Worm (Caenorhabditis elegans) whole organism, L1 larva: ENCODE data around the gene lipl-2.

ENCODE experiments used
- C04F5.9 ChIP-seq: sonication (generic microtip); optimal IDR thresholded peaks from 2 replicates; lab custom pipeline; 2016; ENCODE audit warnings: missing genetic modification characterization, missing compliant biosample characterization
- alr-1 ChIP-seq: fragments of 200-800 bp; sonication (Bioruptor generic); optimal IDR thresholded peaks from 2 replicates; lab custom pipeline; 2018; ENCODE audit warnings: borderline replicate concordance, mild to moderate bottlenecking, missing genetic modification characterization, missing compliant biosample characterization
- ama-1 ChIP-seq: fragments of 150-350 bp; optimal IDR thresholded peaks from 2 replicates; lab custom pipeline; 2014
- ceh-8 ChIP-seq: fragments of 200-800 bp; sonication (Bioruptor generic); optimal IDR thresholded peaks from 2 replicates; lab custom pipeline; 2018; ENCODE audit warnings: mild to moderate bottlenecking, missing genetic modification characterization, moderate library complexity, missing compliant biosample characterization
- ceh-88 ChIP-seq: fragments of 200-800 bp; sonication (Bioruptor generic); IDR thresholded peaks from 2 replicates; pipeline ENCODE4 v1.3.6; 2022; ENCODE audit warnings: missing genetic modification characterization, missing compliant biosample characterization
- ces-1 ChIP-seq: fragments of 150-350 bp; optimal IDR thresholded peaks from 2 replicates; lab custom pipeline; 2014; ENCODE audit warnings: missing biosample characterization, missing genetic modification reagents, missing genetic modification characterization
- efl-1 ChIP-seq, 4 experiments: fragments of 150-350 bp; optimal IDR thresholded peaks in 3 of 4; peaks in 1 of 4; 1 replicate in 1 of 4; 2 replicates in 3 of 4; lab custom pipeline; 2014; ENCODE audit warnings: missing biosample characterization in 2 of 4, missing genetic modification characterization in 2 of 4, missing genetic modification reagents in 2 of 4
- efl-3 ChIP-seq: fragments of 200-800 bp; sonication (Bioruptor generic); optimal IDR thresholded peaks from 2 replicates; lab custom pipeline; 2018; ENCODE audit warnings: mild to moderate bottlenecking, missing genetic modification characterization, missing compliant biosample characterization
- egl-13 ChIP-seq: sonication (generic microtip); optimal IDR thresholded peaks from 2 replicates; lab custom pipeline; 2016; ENCODE audit warnings: missing genotype, missing genetic modification reagents, missing genetic modification characterization, missing compliant biosample characterization
- elt-2 ChIP-seq: sonication (generic microtip); optimal IDR thresholded peaks from 2 replicates; lab custom pipeline; 2016; ENCODE audit warnings: missing genetic modification characterization, mild to moderate bottlenecking, inconsistent platforms, missing compliant biosample characterization, missing genetic modification reagents
- elt-3 ChIP-seq, 6 experiments: fragments of 150-350 bp in 1 of 6; sonication (generic microtip); optimal IDR thresholded peaks; 2 replicates each; lab custom pipeline; 2017 to 2018; ENCODE audit warnings: missing biosample characterization in 6 of 6, missing genetic modification characterization in 6 of 6, inconsistent platforms in 1 of 6
- ets-5 ChIP-seq: fragments of 200-800 bp; sonication (Bioruptor generic); IDR thresholded peaks from 2 replicates; pipeline ENCODE4 v1.3.6; 2022; ENCODE audit warnings: missing genetic modification characterization, missing compliant biosample characterization
- fkh-4 ChIP-seq: sonication (generic microtip); optimal IDR thresholded peaks from 2 replicates; lab custom pipeline; 2016; ENCODE audit warnings: missing compliant biosample characterization, missing genetic modification characterization, borderline replicate concordance
- fos-1 ChIP-seq: fragments of 150-350 bp; optimal IDR thresholded peaks from 2 replicates; lab custom pipeline; 2014; ENCODE audit warnings: missing biosample characterization, missing genetic modification characterization
- grh-1 ChIP-seq: fragments of 200-800 bp; sonication (Bioruptor generic); IDR thresholded peaks from 2 replicates; pipeline ENCODE4 v1.3.6; 2022; ENCODE audit warnings: missing genetic modification reagents, missing genetic modification characterization, missing compliant biosample characterization
- hlh-17 ChIP-seq: fragments of 200-800 bp; sonication (Bioruptor generic); optimal IDR thresholded peaks from 2 replicates; lab custom pipeline; 2018; ENCODE audit warnings: missing genetic modification characterization, mild to moderate bottlenecking, missing compliant biosample characterization, moderate library complexity, borderline replicate concordance
- hpl-2 ChIP-seq: fragments of 150-350 bp; optimal IDR thresholded peaks from 2 replicates; lab custom pipeline; 2014; ENCODE audit warnings: missing biosample characterization, missing genetic modification reagents, missing genetic modification characterization
- irx-1 ChIP-seq: sonication (generic microtip); optimal IDR thresholded peaks from 2 replicates; lab custom pipeline; 2016; ENCODE audit warnings: missing genetic modification characterization, missing compliant biosample characterization
- isw-1 ChIP-seq: fragments of 200-800 bp; sonication (Bioruptor generic); IDR thresholded peaks from 2 replicates; pipeline ENCODE4 v1.3.6; 2022; ENCODE audit warnings: missing genetic modification characterization, missing compliant biosample characterization
- lin-13 ChIP-seq: fragments of 150-350 bp; optimal IDR thresholded peaks from 2 replicates; lab custom pipeline; 2014; ENCODE audit warnings: missing biosample characterization, missing genetic modification reagents, missing genetic modification characterization
- lsy-2 ChIP-seq, 2 experiments: fragments of 150-350 bp; optimal IDR thresholded peaks; 2 replicates each; lab custom pipeline; 2014; ENCODE audit warnings: missing biosample characterization in 2 of 2, missing genetic modification characterization in 2 of 2
- mab-9 ChIP-seq: fragments of 200-800 bp; sonication (Bioruptor generic); IDR thresholded peaks from 2 replicates; pipeline ENCODE4 v1.3.6; 2022; ENCODE audit warnings: missing genetic modification reagents, missing genetic modification characterization, missing compliant biosample characterization
- nhr-19 ChIP-seq: fragments of 200-800 bp; sonication (Bioruptor generic); conservative IDR thresholded peaks from 2 replicates; pipeline ENCODE4 v1.3.6; 2022; ENCODE audit warnings: missing genetic modification characterization, missing compliant biosample characterization
- nhr-20 ChIP-seq: sonication (generic microtip); optimal IDR thresholded peaks from 2 replicates; lab custom pipeline; 2016; ENCODE audit warnings: mild to moderate bottlenecking, missing genetic modification characterization, missing compliant biosample characterization
- nhr-71 ChIP-seq: sonication (generic microtip); optimal IDR thresholded peaks from 2 replicates; lab custom pipeline; 2016; ENCODE audit warnings: mild to moderate bottlenecking, missing genetic modification characterization, moderate library complexity, missing compliant biosample characterization
- nhr-76 ChIP-seq: sonication (generic microtip); optimal IDR thresholded peaks from 2 replicates; lab custom pipeline; 2017; ENCODE audit warnings: missing biosample characterization, missing genetic modification characterization
- nhr-84 ChIP-seq: sonication (generic microtip); optimal IDR thresholded peaks from 2 replicates; lab custom pipeline; 2017; ENCODE audit warnings: missing biosample characterization, missing genetic modification characterization
- pag-3 ChIP-seq: sonication (generic microtip); optimal IDR thresholded peaks from 2 replicates; lab custom pipeline; 2017; ENCODE audit warnings: missing genetic modification characterization, mild to moderate bottlenecking, missing compliant biosample characterization, antibody characterized with exemption, borderline replicate concordance; ENCODE audit not compliant: insufficient read depth
- pax-3 ChIP-seq: fragments of 200-800 bp; sonication (Bioruptor generic); optimal IDR thresholded peaks from 2 replicates; lab custom pipeline; 2018; ENCODE audit warnings: mild to moderate bottlenecking, missing genetic modification characterization, moderate library complexity, missing compliant biosample characterization
- skn-1 ChIP-seq: fragments of 150-350 bp; optimal IDR thresholded peaks from 2 replicates; lab custom pipeline; 2014; ENCODE audit warnings: missing biosample characterization, missing genetic modification characterization
- snpc-4 ChIP-seq: fragments of 150-350 bp; optimal IDR thresholded peaks from 2 replicates; lab custom pipeline; 2014; ENCODE audit warnings: missing biosample characterization, missing genetic modification characterization
- snu-23 ChIP-seq: sonication (generic microtip); optimal IDR thresholded peaks from 2 replicates; lab custom pipeline; 2016; ENCODE audit warnings: missing genetic modification characterization, missing compliant biosample characterization
- sptf-1 ChIP-seq: fragments of 150-350 bp; optimal IDR thresholded peaks from 2 replicates; lab custom pipeline; 2014; ENCODE audit warnings: missing biosample characterization, missing genetic modification characterization
- swsn-7 ChIP-seq: sonication (generic microtip); optimal IDR thresholded peaks from 2 replicates; lab custom pipeline; 2016; ENCODE audit warnings: missing genetic modification characterization, missing compliant biosample characterization
- tbx-2 ChIP-seq: sonication (generic microtip); optimal IDR thresholded peaks from 2 replicates; lab custom pipeline; 2016; ENCODE audit warnings: missing genetic modification characterization, missing compliant biosample characterization
- unc-30 ChIP-seq: sonication (generic microtip); optimal IDR thresholded peaks from 2 replicates; lab custom pipeline; 2017; ENCODE audit warnings: missing biosample characterization, missing genetic modification characterization
- unc-62 ChIP-seq: fragments of 150-350 bp; optimal IDR thresholded peaks from 2 replicates; lab custom pipeline; 2014; ENCODE audit warnings: missing biosample characterization, missing genetic modification reagents, missing genetic modification characterization
- unc-86 ChIP-seq: sonication (generic microtip); optimal IDR thresholded peaks from 2 replicates; lab custom pipeline; 2016; ENCODE audit warnings: missing genetic modification characterization, missing compliant biosample characterization
- unc-98 ChIP-seq: fragments of 200-800 bp; sonication (Bioruptor generic); IDR thresholded peaks from 2 replicates; pipeline ENCODE4 v1.3.6; 2022; ENCODE audit warnings: missing genetic modification characterization, missing compliant biosample characterization
- vab-15 ChIP-seq: sonication (generic microtip); optimal IDR thresholded peaks from 2 replicates; lab custom pipeline; 2017; ENCODE audit warnings: missing genotype, mild to moderate bottlenecking, missing genetic modification characterization, missing compliant biosample characterization
- zag-1 ChIP-seq: fragments of 150-350 bp; optimal IDR thresholded peaks from 2 replicates; lab custom pipeline; 2014; ENCODE audit warnings: missing biosample characterization, missing genetic modification characterization
- ztf-11 ChIP-seq, 2 experiments: sonication (generic microtip); optimal IDR thresholded peaks; 2 replicates each; lab custom pipeline; 2016 to 2017; ENCODE audit warnings: missing genetic modification characterization in 2 of 2, missing biosample characterization in 1 of 2, missing compliant biosample characterization in 1 of 2
- ztf-4 ChIP-seq: fragments of 150-350 bp; optimal IDR thresholded peaks from 2 replicates; lab custom pipeline; 2014; ENCODE audit warnings: missing biosample characterization, missing genetic modification characterization

Gene lipl-2

DNA sequence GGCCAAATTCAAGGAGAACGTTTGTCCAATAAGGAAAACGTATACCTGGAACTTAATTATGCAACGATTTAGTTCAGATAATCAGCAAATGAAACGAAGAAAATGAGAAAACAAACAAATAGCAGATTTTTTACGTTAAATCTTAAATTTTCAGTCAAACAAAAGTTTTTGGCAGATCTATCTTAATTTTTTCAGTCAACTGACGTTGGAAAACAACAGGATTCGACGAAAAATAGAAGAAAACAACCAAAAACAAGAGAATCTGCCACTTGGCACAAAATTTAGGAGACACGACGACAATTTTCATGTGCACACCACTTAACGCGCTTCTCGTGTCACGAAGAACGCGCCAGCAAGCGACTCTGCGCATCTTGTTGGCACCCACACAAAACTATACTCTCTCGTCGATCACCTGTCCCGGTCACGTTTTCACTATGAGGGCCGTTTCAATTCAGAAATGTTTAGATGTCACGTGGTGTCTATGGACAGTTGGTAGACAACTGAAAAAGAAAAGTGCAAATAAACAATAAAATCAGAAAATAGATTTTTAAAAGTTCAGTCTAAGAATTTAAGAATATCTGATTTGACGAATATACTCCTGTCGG is 1.6 kb upstream of the lipl-2 start, which contains the start of gene ztf-7 (continued):
- TF ChIP-seq egl-13 (tag; lab: Kevin White, UChicago): peak; percentile 95
- peak; percentile 87 for TF ChIP-seq unc-98 (GFP tag; lab: Robert Waterston, UW)
- peak; percentile 98 for TF ChIP-seq swsn-7 (tag; lab: Kevin White, UChicago)
- TF ChIP-seq unc-86 (tag; lab: Kevin White, UChicago): peak; percentile 97
- TF ChIP-seq pag-3 (tag; lab: Kevin White, UChicago): peak; percentile 55
- peak; percentile 86 for TF ChIP-seq hpl-2 (GFP tag; lab: Kevin White, UChicago)
- peak; percentile 96 for TF ChIP-seq isw-1
- TF ChIP-seq ces-1 (GFP tag; lab: Kevin White, UChicago): no peak
- TF ChIP-seq zag-1 (tag; lab: Kevin White, UChicago): no peak
- no peak for TF ChIP-seq sptf-1
- TF ChIP-seq nhr-20 (tag; lab: Kevin White, UChicago): peak; percentile 100
- TF ChIP-seq ztf-11 (tag; optimal IDR thresholded peaks at IDR 0.05; lab: Kevin White, UChicago): peak in 1 of 2 experiments; percentile 87
- TF ChIP-seq mab-9 (GFP tag; lab: Robert Waterston, UW): peak; percentile 92
- TF ChIP-seq snpc-4 (tag; lab: Kevin White, UChicago): peak; percentile 95
- no peak for TF ChIP-seq nhr-84 (tag; lab: Kevin White, UChicago)
- TF ChIP-seq grh-1 (GFP tag; lab: Robert Waterston, UW): peak; percentile 96
- peak; percentile 90 for TF ChIP-seq skn-1 (tag; lab: Kevin White, UChicago)
- peak; percentile 58 for TF ChIP-seq fkh-4 (tag; lab: Kevin White, UChicago)
- no peak for TF ChIP-seq alr-1
- TF ChIP-seq nhr-76 (tag; lab: Kevin White, UChicago): no peak
- peak in 3 of 6 experiments; percentile 41 to 97 (median 85) for TF ChIP-seq elt-3 (tag; optimal IDR thresholded peaks at IDR 0.05; lab: Kevin White, UChicago)
- peak; percentile 91 to 93 for TF ChIP-seq efl-1 (optimal IDR thresholded peaks at IDR 0.05; lab: Kevin White, UChicago)
- TF ChIP-seq efl-1 (GFP tag; optimal IDR thresholded peaks at IDR 0.05 in 1 of 2; lab: Kevin White, UChicago): peak; percentile 83 to 99
- TF ChIP-seq efl-3 (GFP tag; lab: Kevin White, UChicago): peak; percentile 66
- TF ChIP-seq ama-1 (lab: Kevin White, UChicago): peak; percentile 72
- no peak for TF ChIP-seq unc-62 (GFP tag; lab: Kevin White, UChicago)
- peak; percentile 99 for TF ChIP-seq nhr-19 (GFP tag; lab: Robert Waterston, UW)
- no peak for TF ChIP-seq unc-30 (tag; lab: Kevin White, UChicago)
- TF ChIP-seq lsy-2 (tag; optimal IDR thresholded peaks at IDR 0.05; lab: Kevin White, UChicago): peak; percentile 95 to 96
- TF ChIP-seq vab-15 (tag; lab: Kevin White, UChicago): peak; percentile 77
- no peak for TF ChIP-seq ets-5 (GFP tag; lab: Robert Waterston, UW)
- TF ChIP-seq nhr-71: peak; percentile 100
- no peak for TF ChIP-seq hlh-17 (GFP tag; lab: Kevin White, UChicago)
- TF ChIP-seq ceh-8: peak; percentile 93
- TF ChIP-seq tbx-2 (tag; lab: Kevin White, UChicago): peak; percentile 99
- peak; percentile 95 for TF ChIP-seq elt-2 (tag; lab: Kevin White, UChicago)
- peak; percentile 97 for TF ChIP-seq irx-1
- TF ChIP-seq ceh-88 (GFP tag; lab: Robert Waterston, UW): peak; percentile 94
- peak; percentile 95 for TF ChIP-seq ztf-4 (tag; lab: Kevin White, UChicago)
- peak; percentile 99 for TF ChIP-seq snu-23
- peak; percentile 82 for TF ChIP-seq fos-1 (tag; lab: Kevin White, UChicago)
- peak; percentile 97 for TF ChIP-seq lin-13 (GFP tag; lab: Kevin White, UChicago)
- TF ChIP-seq C04F5.9 (tag; lab: Kevin White, UChicago): peak; percentile 85
- TF ChIP-seq pax-3 (tag; lab: Kevin White, UChicago): peak; percentile 96
